Worm (Caenorhabditis elegans) whole organism, late embryonic: Measurements from ENCODE around the gene tasp-1.

Experiments
- C08G9.2 ChIP-seq: sonication (generic microtip); optimal IDR thresholded peaks from 2 replicates; lab custom pipeline; 2016; ENCODE audit warnings: mild to moderate bottlenecking, missing genetic modification characterization, moderate library complexity, missing compliant biosample characterization
- F13H6.1 ChIP-seq: sonication (generic microtip); optimal IDR thresholded peaks from 2 replicates; lab custom pipeline; 2016; ENCODE audit warnings: missing genetic modification characterization, missing compliant biosample characterization
- ceh-30 ChIP-seq: fragments of 150-350 bp; optimal IDR thresholded peaks from 2 replicates; lab custom pipeline; 2014; ENCODE audit warnings: missing biosample characterization, missing genetic modification characterization
- che-1 ChIP-seq: sonication (generic microtip); optimal IDR thresholded peaks from 2 replicates; lab custom pipeline; 2016; ENCODE audit warnings: mild to moderate bottlenecking, missing genetic modification characterization, missing compliant biosample characterization
- hlh-30 ChIP-seq: sonication (generic microtip); optimal IDR thresholded peaks from 2 replicates; lab custom pipeline; 2017; ENCODE audit warnings: antibody characterized with exemption, missing genetic modification characterization, missing compliant biosample characterization; ENCODE audit not compliant: insufficient read depth
- pha-2 ChIP-seq: sonication (generic microtip); optimal IDR thresholded peaks from 2 replicates; lab custom pipeline; 2017; ENCODE audit warnings: mild to moderate bottlenecking, missing genetic modification characterization, missing compliant biosample characterization
- pros-1 ChIP-seq: fragments of 150-350 bp; optimal IDR thresholded peaks from 2 replicates; lab custom pipeline; 2014; ENCODE audit warnings: missing biosample characterization, missing genetic modification reagents, missing genetic modification characterization
- rnt-1 ChIP-seq: sonication (generic microtip); optimal IDR thresholded peaks from 2 replicates; lab custom pipeline; 2016; ENCODE audit warnings: missing genetic modification characterization, missing compliant biosample characterization
- sdc-2 ChIP-seq: sonication (generic microtip); optimal IDR thresholded peaks from 2 replicates; lab custom pipeline; 2016; ENCODE audit warnings: missing genotype, missing genetic modification characterization, missing compliant biosample characterization

ce11 chrIII:10711192-10711673 lies 47.9 kb upstream of the tasp-1 start, which contains the start of gene W09D10.5:
- TF ChIP-seq sdc-2 (tag; lab: Kevin White, UChicago) (no peak), rnt-1 (tag; lab: Kevin White, UChicago) (no peak), pha-2 (tag; lab: Kevin White, UChicago) (no peak), F13H6.1 (no peak), che-1 (tag; lab: Kevin White, UChicago) (no peak), ceh-30 (tag; lab: Kevin White, UChicago) (no peak), C08G9.2 (tag; lab: Kevin White, UChicago) (no peak), hlh-30 (tag; lab: Kevin White, UChicago) (no peak), pros-1 (tag; lab: Kevin White, UChicago) (no peak)
